Worm (Caenorhabditis elegans) whole organism, L1 larva: ENCODE results near the gene lin-25.
A peak's percentile ranks its signal among the peaks of the same experiment; 100 is the strongest.

ENCODE experiments used
- C16A3.4 ChIP-seq: fragments of 150-350 bp; optimal IDR thresholded peaks from 2 replicates; lab custom pipeline; 2014; ENCODE audit warnings: missing biosample characterization, missing genetic modification characterization
- F16B12.6 ChIP-seq: fragments of 150-350 bp; optimal IDR thresholded peaks from 2 replicates; lab custom pipeline; 2014; ENCODE audit warnings: missing biosample characterization, missing genetic modification characterization
- Y116A8C.19 ChIP-seq: sonication (generic microtip); optimal IDR thresholded peaks from 2 replicates; lab custom pipeline; 2016; ENCODE audit warnings: missing compliant biosample characterization, missing genetic modification characterization, borderline replicate concordance
- alr-1 ChIP-seq: fragments of 200-800 bp; sonication (Bioruptor generic); optimal IDR thresholded peaks from 2 replicates; lab custom pipeline; 2018; ENCODE audit warnings: borderline replicate concordance, mild to moderate bottlenecking, missing genetic modification characterization, missing compliant biosample characterization
- aly-2 ChIP-seq: fragments of 150-350 bp; optimal IDR thresholded peaks from 2 replicates; lab custom pipeline; 2014; ENCODE audit warnings: missing biosample characterization, missing genetic modification characterization
- blmp-1 ChIP-seq: fragments of 150-350 bp; optimal IDR thresholded peaks from 2 replicates; lab custom pipeline; 2014; ENCODE audit warnings: missing biosample characterization, missing genetic modification characterization
- ceh-90 ChIP-seq: sonication (generic microtip); optimal IDR thresholded peaks from 2 replicates; lab custom pipeline; 2016; ENCODE audit warnings: missing genetic modification characterization, missing compliant biosample characterization
- dpl-1 ChIP-seq, 3 experiments: fragments of 150-350 bp in 2 of 3; sonication (generic microtip) in 1 of 3; optimal IDR thresholded peaks; 2 replicates each; lab custom pipeline; 2014 to 2017; ENCODE audit warnings: missing biosample characterization in 3 of 3, missing genetic modification characterization in 3 of 3, missing genetic modification reagents in 3 of 3
- dsc-1 ChIP-seq: sonication (generic microtip); optimal IDR thresholded peaks from 2 replicates; lab custom pipeline; 2016; ENCODE audit warnings: mild to moderate bottlenecking, missing genetic modification characterization, missing compliant biosample characterization
- efl-1 ChIP-seq, 4 experiments: fragments of 150-350 bp; optimal IDR thresholded peaks in 3 of 4; peaks in 1 of 4; 1 replicate in 1 of 4; 2 replicates in 3 of 4; lab custom pipeline; 2014; ENCODE audit warnings: missing biosample characterization in 2 of 4, missing genetic modification characterization in 2 of 4, missing genetic modification reagents in 2 of 4
- egl-13 ChIP-seq: sonication (generic microtip); optimal IDR thresholded peaks from 2 replicates; lab custom pipeline; 2016; ENCODE audit warnings: missing genotype, missing genetic modification reagents, missing genetic modification characterization, missing compliant biosample characterization
- elt-2 ChIP-seq: sonication (generic microtip); optimal IDR thresholded peaks from 2 replicates; lab custom pipeline; 2016; ENCODE audit warnings: missing genetic modification characterization, mild to moderate bottlenecking, inconsistent platforms, missing compliant biosample characterization, missing genetic modification reagents
- elt-3 ChIP-seq, 6 experiments: fragments of 150-350 bp in 1 of 6; sonication (generic microtip); optimal IDR thresholded peaks; 2 replicates each; lab custom pipeline; 2017 to 2018; ENCODE audit warnings: missing biosample characterization in 6 of 6, missing genetic modification characterization in 6 of 6, inconsistent platforms in 1 of 6
- ets-5 ChIP-seq: fragments of 200-800 bp; sonication (Bioruptor generic); IDR thresholded peaks from 2 replicates; pipeline ENCODE4 v1.3.6; 2022; ENCODE audit warnings: missing genetic modification characterization, missing compliant biosample characterization
- fkh-10 ChIP-seq: sonication (generic microtip); optimal IDR thresholded peaks from 2 replicates; lab custom pipeline; 2017; ENCODE audit warnings: missing biosample characterization, missing genetic modification reagents, missing genetic modification characterization
- grh-1 ChIP-seq: fragments of 200-800 bp; sonication (Bioruptor generic); IDR thresholded peaks from 2 replicates; pipeline ENCODE4 v1.3.6; 2022; ENCODE audit warnings: missing genetic modification reagents, missing genetic modification characterization, missing compliant biosample characterization
- hpl-2 ChIP-seq: fragments of 150-350 bp; optimal IDR thresholded peaks from 2 replicates; lab custom pipeline; 2014; ENCODE audit warnings: missing biosample characterization, missing genetic modification reagents, missing genetic modification characterization
- irx-1 ChIP-seq: sonication (generic microtip); optimal IDR thresholded peaks from 2 replicates; lab custom pipeline; 2016; ENCODE audit warnings: missing genetic modification characterization, missing compliant biosample characterization
- lin-13 ChIP-seq: fragments of 150-350 bp; optimal IDR thresholded peaks from 2 replicates; lab custom pipeline; 2014; ENCODE audit warnings: missing biosample characterization, missing genetic modification reagents, missing genetic modification characterization
- lin-14 ChIP-seq: fragments of 200-800 bp; sonication (Bioruptor generic); optimal IDR thresholded peaks from 2 replicates; lab custom pipeline; 2018; ENCODE audit warnings: mild to moderate bottlenecking, missing genetic modification characterization, moderate library complexity, missing compliant biosample characterization
- lin-15B ChIP-seq: fragments of 150-350 bp; sonication (generic microtip); optimal IDR thresholded peaks from 3 replicates; lab custom pipeline; 2014; ENCODE audit warnings: missing biosample characterization, missing genetic modification characterization
- lin-35 ChIP-seq, 2 experiments: fragments of 150-350 bp; optimal IDR thresholded peaks; 2 replicates each; lab custom pipeline; 2014; ENCODE audit warnings: missing biosample characterization in 2 of 2, missing genetic modification characterization in 2 of 2, missing genetic modification reagents in 2 of 2
- lir-3 ChIP-seq: sonication (generic microtip); optimal IDR thresholded peaks from 2 replicates; lab custom pipeline; 2016; ENCODE audit warnings: mild to moderate bottlenecking, missing genetic modification characterization, moderate library complexity, missing compliant biosample characterization; ENCODE audit not compliant: poor library complexity
- lsy-2 ChIP-seq, 2 experiments: fragments of 150-350 bp; optimal IDR thresholded peaks; 2 replicates each; lab custom pipeline; 2014; ENCODE audit warnings: missing biosample characterization in 2 of 2, missing genetic modification characterization in 2 of 2
- mab-9 ChIP-seq: fragments of 200-800 bp; sonication (Bioruptor generic); IDR thresholded peaks from 2 replicates; pipeline ENCODE4 v1.3.6; 2022; ENCODE audit warnings: missing genetic modification reagents, missing genetic modification characterization, missing compliant biosample characterization
- mdl-1 ChIP-seq, 2 experiments: fragments of 150-350 bp; optimal IDR thresholded peaks; 2 replicates each; lab custom pipeline; 2014 to 2017; ENCODE audit warnings: missing biosample characterization in 2 of 2, missing genetic modification characterization in 2 of 2, inconsistent platforms in 1 of 2
- mef-2 ChIP-seq: fragments of 150-350 bp; optimal IDR thresholded peaks from 2 replicates; lab custom pipeline; 2014; ENCODE audit warnings: missing biosample characterization, missing genetic modification characterization
- nhr-11 ChIP-seq: fragments of 150-350 bp; optimal IDR thresholded peaks from 2 replicates; lab custom pipeline; 2014; ENCODE audit warnings: missing biosample characterization, missing genetic modification characterization
- nhr-12 ChIP-seq: sonication (generic microtip); optimal IDR thresholded peaks from 2 replicates; lab custom pipeline; 2017; ENCODE audit warnings: missing biosample characterization, missing genetic modification characterization
- nhr-19 ChIP-seq: fragments of 200-800 bp; sonication (Bioruptor generic); conservative IDR thresholded peaks from 2 replicates; pipeline ENCODE4 v1.3.6; 2022; ENCODE audit warnings: missing genetic modification characterization, missing compliant biosample characterization
- nhr-20 ChIP-seq: sonication (generic microtip); optimal IDR thresholded peaks from 2 replicates; lab custom pipeline; 2016; ENCODE audit warnings: mild to moderate bottlenecking, missing genetic modification characterization, missing compliant biosample characterization
- nhr-71 ChIP-seq: sonication (generic microtip); optimal IDR thresholded peaks from 2 replicates; lab custom pipeline; 2016; ENCODE audit warnings: mild to moderate bottlenecking, missing genetic modification characterization, moderate library complexity, missing compliant biosample characterization
- nhr-76 ChIP-seq: sonication (generic microtip); optimal IDR thresholded peaks from 2 replicates; lab custom pipeline; 2017; ENCODE audit warnings: missing biosample characterization, missing genetic modification characterization
- nhr-77 ChIP-seq: fragments of 150-350 bp; optimal IDR thresholded peaks from 2 replicates; lab custom pipeline; 2014; ENCODE audit warnings: missing biosample characterization, missing genetic modification characterization
- nhr-90 ChIP-seq: sonication (generic microtip); optimal IDR thresholded peaks from 2 replicates; lab custom pipeline; 2016; ENCODE audit warnings: mild to moderate bottlenecking, missing genetic modification characterization, missing compliant biosample characterization; ENCODE audit not compliant: poor library complexity
- pax-3 ChIP-seq: fragments of 200-800 bp; sonication (Bioruptor generic); optimal IDR thresholded peaks from 2 replicates; lab custom pipeline; 2018; ENCODE audit warnings: mild to moderate bottlenecking, missing genetic modification characterization, moderate library complexity, missing compliant biosample characterization
- rnt-1 ChIP-seq: sonication (generic microtip); optimal IDR thresholded peaks from 2 replicates; lab custom pipeline; 2016; ENCODE audit warnings: mild to moderate bottlenecking, missing genetic modification characterization, moderate library complexity, missing compliant biosample characterization
- skn-1 ChIP-seq: fragments of 150-350 bp; optimal IDR thresholded peaks from 2 replicates; lab custom pipeline; 2014; ENCODE audit warnings: missing biosample characterization, missing genetic modification characterization
- snpc-4 ChIP-seq: fragments of 150-350 bp; optimal IDR thresholded peaks from 2 replicates; lab custom pipeline; 2014; ENCODE audit warnings: missing biosample characterization, missing genetic modification characterization
- sox-4 ChIP-seq: sonication (generic microtip); optimal IDR thresholded peaks from 2 replicates; lab custom pipeline; 2016; ENCODE audit warnings: missing genetic modification characterization, missing compliant biosample characterization
- sup-37 ChIP-seq: fragments of 200-800 bp; sonication (Bioruptor generic); optimal IDR thresholded peaks from 2 replicates; lab custom pipeline; 2018; ENCODE audit warnings: mild to moderate bottlenecking, missing genetic modification characterization, missing compliant biosample characterization
- tbx-2 ChIP-seq: sonication (generic microtip); optimal IDR thresholded peaks from 2 replicates; lab custom pipeline; 2016; ENCODE audit warnings: missing genetic modification characterization, missing compliant biosample characterization
- tlp-1 ChIP-seq: fragments of 150-350 bp; optimal IDR thresholded peaks from 2 replicates; lab custom pipeline; 2014; ENCODE audit warnings: missing biosample characterization, missing genetic modification characterization
- unc-130 ChIP-seq: fragments of 150-350 bp; optimal IDR thresholded peaks from 2 replicates; lab custom pipeline; 2017; ENCODE audit warnings: missing biosample characterization, missing genetic modification characterization, inconsistent platforms
- unc-30 ChIP-seq: sonication (generic microtip); optimal IDR thresholded peaks from 2 replicates; lab custom pipeline; 2017; ENCODE audit warnings: missing biosample characterization, missing genetic modification characterization
- unc-62 ChIP-seq: fragments of 150-350 bp; optimal IDR thresholded peaks from 2 replicates; lab custom pipeline; 2014; ENCODE audit warnings: missing biosample characterization, missing genetic modification reagents, missing genetic modification characterization
- vab-15 ChIP-seq: sonication (generic microtip); optimal IDR thresholded peaks from 2 replicates; lab custom pipeline; 2017; ENCODE audit warnings: missing genotype, mild to moderate bottlenecking, missing genetic modification characterization, missing compliant biosample characterization
- xbp-1 ChIP-seq: sonication (generic microtip); optimal IDR thresholded peaks from 2 replicates; lab custom pipeline; 2016; ENCODE audit warnings: missing genetic modification characterization, missing compliant biosample characterization
- zag-1 ChIP-seq: fragments of 150-350 bp; optimal IDR thresholded peaks from 2 replicates; lab custom pipeline; 2014; ENCODE audit warnings: missing biosample characterization, missing genetic modification characterization
- zip-4 ChIP-seq: fragments of 200-800 bp; sonication (Bioruptor generic); optimal IDR thresholded peaks from 2 replicates; lab custom pipeline; 2018; ENCODE audit warnings: mild to moderate bottlenecking, missing genetic modification characterization, moderate library complexity, missing compliant biosample characterization

lin-25 gene

ce11 chrV:12634746-12635145 is 15.0 kb upstream of the lin-25 start:
- TF ChIP-seq hpl-2 = no peak
- TF ChIP-seq nhr-20 (tag; lab: Kevin White, UChicago) = no peak
- no peak for TF ChIP-seq F16B12.6
- no peak for TF ChIP-seq efl-1 (optimal IDR thresholded peaks at IDR 0.05; lab: Kevin White, UChicago)
- peak in 1 of 2 experiments; percentile 80 for TF ChIP-seq efl-1 (GFP tag; optimal IDR thresholded peaks at IDR 0.05 in 1 of 2; lab: Kevin White, UChicago)
- TF ChIP-seq unc-30 (tag; lab: Kevin White, UChicago) = no peak
- no peak for TF ChIP-seq lin-15B (tag; lab: Kevin White, UChicago)
- TF ChIP-seq mef-2 (tag; lab: Kevin White, UChicago) = no peak
- no peak for TF ChIP-seq dpl-1 (GFP tag; optimal IDR thresholded peaks at IDR 0.05; lab: Kevin White, UChicago)
- TF ChIP-seq rnt-1 (tag; lab: Kevin White, UChicago) = peak; percentile 20
- no peak for TF ChIP-seq sox-4 (tag; lab: Kevin White, UChicago)
- no peak for TF ChIP-seq xbp-1 (tag; lab: Kevin White, UChicago)
- TF ChIP-seq elt-2 = no peak
- no peak for TF ChIP-seq alr-1 (tag; lab: Kevin White, UChicago)
- peak; percentile 49 for TF ChIP-seq nhr-19 (GFP tag; lab: Robert Waterston, UW)
- no peak for TF ChIP-seq nhr-77
- no peak for TF ChIP-seq lin-13 (GFP tag; lab: Kevin White, UChicago)
- no peak for TF ChIP-seq skn-1 (tag; lab: Kevin White, UChicago)
- no peak for TF ChIP-seq nhr-11 (tag; lab: Kevin White, UChicago)
- TF ChIP-seq nhr-12 = no peak

ce11 chrV:12635218-12635617 is 14.5 kb upstream of the lin-25 start:
- no peak for TF ChIP-seq aly-2 (tag; lab: Kevin White, UChicago)
- TF ChIP-seq lin-14 (GFP tag; lab: Kevin White, UChicago) = peak; percentile 90
- peak; percentile 91 for TF ChIP-seq nhr-90 (tag; lab: Kevin White, UChicago)
- no peak for TF ChIP-seq vab-15 (tag; lab: Kevin White, UChicago)
- peak; percentile 70 for TF ChIP-seq lir-3 (tag; lab: Kevin White, UChicago)
- peak in 2 of 6 experiments; percentile 93 to 99 for TF ChIP-seq elt-3 (tag; optimal IDR thresholded peaks at IDR 0.05; lab: Kevin White, UChicago)
- no peak for TF ChIP-seq sup-37 (GFP tag; lab: Kevin White, UChicago)
- peak; percentile 52 for TF ChIP-seq pax-3 (tag; lab: Kevin White, UChicago)
- TF ChIP-seq ets-5 (GFP tag; lab: Robert Waterston, UW) = no peak
- peak; percentile 57 for TF ChIP-seq irx-1
- no peak for TF ChIP-seq nhr-11 (tag; lab: Kevin White, UChicago)
- TF ChIP-seq grh-1 = peak; percentile 87
- TF ChIP-seq ceh-90 (tag; lab: Kevin White, UChicago) = no peak
- peak; percentile 59 for TF ChIP-seq C16A3.4
- TF ChIP-seq nhr-71 (tag; lab: Kevin White, UChicago) = peak; percentile 91
- TF ChIP-seq Y116A8C.19 (tag; lab: Kevin White, UChicago) = no peak
- TF ChIP-seq egl-13 (tag; lab: Kevin White, UChicago) = no peak
- no peak for TF ChIP-seq unc-62 (GFP tag; lab: Kevin White, UChicago)
- no peak for TF ChIP-seq fkh-10 (GFP tag; lab: Kevin White, UChicago)
- TF ChIP-seq tbx-2 (tag; lab: Kevin White, UChicago) = peak; percentile 65
- TF ChIP-seq zag-1 (tag; lab: Kevin White, UChicago) = no peak
- TF ChIP-seq mab-9 (GFP tag; lab: Robert Waterston, UW) = no peak
- TF ChIP-seq unc-130 (tag; lab: Kevin White, UChicago) = peak; percentile 88
- TF ChIP-seq sox-4 (tag; lab: Kevin White, UChicago) = no peak
- TF ChIP-seq nhr-12 = no peak
- TF ChIP-seq tlp-1 (tag; lab: Kevin White, UChicago) = no peak
- no peak for TF ChIP-seq nhr-76 (tag; lab: Kevin White, UChicago)
- TF ChIP-seq snpc-4 (tag; lab: Kevin White, UChicago) = no peak
- TF ChIP-seq blmp-1 (tag; lab: Kevin White, UChicago) = peak; percentile 70
- TF ChIP-seq skn-1 (tag; lab: Kevin White, UChicago) = peak; percentile 58
- TF ChIP-seq xbp-1 (tag; lab: Kevin White, UChicago) = peak; percentile 26
- TF ChIP-seq zip-4 (GFP tag; lab: Kevin White, UChicago) = no peak
- TF ChIP-seq dsc-1 = no peak
- TF ChIP-seq dpl-1 (GFP tag; optimal IDR thresholded peaks at IDR 0.05; lab: Kevin White, UChicago) = peak; percentile 31 to 51 (median 49)
- TF ChIP-seq nhr-20 (tag; lab: Kevin White, UChicago) = peak; percentile 96
- TF ChIP-seq mdl-1 (tag; optimal IDR thresholded peaks at IDR 0.05; lab: Kevin White, UChicago) = peak in 1 of 2 experiments; percentile 91
- TF ChIP-seq lin-13 (GFP tag; lab: Kevin White, UChicago) = peak; percentile 58
- no peak for TF ChIP-seq rnt-1 (tag; lab: Kevin White, UChicago)
- TF ChIP-seq lsy-2 (tag; optimal IDR thresholded peaks at IDR 0.05; lab: Kevin White, UChicago) = peak; percentile 66 to 69
- TF ChIP-seq lin-35 (GFP tag; optimal IDR thresholded peaks at IDR 0.05; lab: Kevin White, UChicago) = peak; percentile 7 to 84
